ENCODE assay signal across 1 fruit fly cellular context in genomic region chr3L:18834924-18835323, dm6.
TF ChIP-seq lines count a peak whose summit lies in the region.

No protein-coding gene starts in this region.

TF ChIP-seq in whole organism, embryonic, 481 proteins besides CTCF, POLR2A, EP300 and RAD21 (continued from another document):
- no peak for TF ChIP-seq CG15601 (tag; optimal IDR thresholded peaks at IDR 0.05; lab: Kevin White, UChicago)
- peak; percentile 0 for TF ChIP-seq caup (GFP tag; optimal IDR thresholded peaks at IDR 0.05; lab: Kevin White, UChicago; ENCODE audit: severe bottlenecking)
- no peak for TF ChIP-seq Mes4 (GFP tag; optimal IDR thresholded peaks at IDR 0.05; lab: Kevin White, UChicago)
- TF ChIP-seq sug (tag; optimal IDR thresholded peaks at IDR 0.05; lab: Kevin White, UChicago), result peak; percentile 20
- TF ChIP-seq disco-r (GFP tag; optimal IDR thresholded peaks at IDR 0.05; lab: Kevin White, UChicago), result no peak
- TF ChIP-seq sr (GFP tag; IDR thresholded peaks at IDR 0.05; lab: Robert Waterston, UW), result no peak
- TF ChIP-seq dati (GFP tag; IDR thresholded peaks at IDR 0.05; lab: Robert Waterston, UW), result no peak
- TF ChIP-seq Chrac-16 (GFP tag; optimal IDR thresholded peaks at IDR 0.05; lab: Kevin White, UChicago), result no peak
- TF ChIP-seq Vsx1 (GFP tag; optimal IDR thresholded peaks at IDR 0.05; lab: Kevin White, UChicago), result no peak
- no peak for TF ChIP-seq Rx (GFP tag; IDR thresholded peaks at IDR 0.05; lab: Robert Waterston, UW)
- no peak for TF ChIP-seq luna (GFP tag; optimal IDR thresholded peaks at IDR 0.05; lab: Kevin White, UChicago)
- no peak for TF ChIP-seq Nf-YA (GFP tag; IDR thresholded peaks at IDR 0.05; lab: Robert Waterston, UW)
